Worm (Caenorhabditis elegans) whole organism, L4/young adult: Measurements from ENCODE around the gene D1044.1.
A peak's percentile ranks its signal among the peaks of the same experiment; 100 is the strongest.

ENCODE experiments used
- W03F9.2 ChIP-seq: fragments of 150-350 bp; optimal IDR thresholded peaks from 2 replicates; lab custom pipeline; 2014; ENCODE audit warnings: missing biosample characterization, missing genetic modification characterization
- dao-5 ChIP-seq: sonication (generic microtip); optimal IDR thresholded peaks from 2 replicates; lab custom pipeline; 2016; ENCODE audit warnings: missing genotype, missing genetic modification characterization, moderate library complexity, missing compliant biosample characterization
- him-1 ChIP-seq: sonication (generic microtip); optimal IDR thresholded peaks from 2 replicates; lab custom pipeline; 2016; ENCODE audit warnings: missing genotype, missing genetic modification reagents, missing genetic modification characterization, missing compliant biosample characterization

D1044.1 gene

DNA sequence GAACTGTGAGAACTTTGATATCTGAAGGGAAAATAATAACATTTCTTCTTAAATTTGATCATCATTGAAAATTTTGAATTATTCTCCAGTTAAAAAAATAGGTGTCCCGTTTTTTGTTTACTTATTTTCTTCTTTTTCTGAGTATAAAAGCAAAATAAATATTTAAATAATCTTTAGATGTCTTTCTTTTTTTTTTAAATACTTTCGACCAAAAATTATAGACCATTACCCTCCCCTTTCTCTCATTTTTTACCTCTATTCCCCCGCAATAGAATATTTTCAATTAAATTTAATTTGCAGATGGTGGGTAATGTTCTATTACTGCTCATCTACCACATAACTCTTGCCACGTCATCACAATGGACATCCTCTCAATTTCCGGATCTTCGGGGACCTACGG is 29.6 kb downstream of the D1044.1 start, which contains the start of gene molo-1:
TSS of gene molo-1 (plus strand) at position 301 of the 400 bp plus-strand sequence.
- TF ChIP-seq him-1 (no peak), dao-5 (tag; lab: Kevin White, UChicago) (no peak), W03F9.2 (tag; lab: Kevin White, UChicago) (no peak)

DNA sequence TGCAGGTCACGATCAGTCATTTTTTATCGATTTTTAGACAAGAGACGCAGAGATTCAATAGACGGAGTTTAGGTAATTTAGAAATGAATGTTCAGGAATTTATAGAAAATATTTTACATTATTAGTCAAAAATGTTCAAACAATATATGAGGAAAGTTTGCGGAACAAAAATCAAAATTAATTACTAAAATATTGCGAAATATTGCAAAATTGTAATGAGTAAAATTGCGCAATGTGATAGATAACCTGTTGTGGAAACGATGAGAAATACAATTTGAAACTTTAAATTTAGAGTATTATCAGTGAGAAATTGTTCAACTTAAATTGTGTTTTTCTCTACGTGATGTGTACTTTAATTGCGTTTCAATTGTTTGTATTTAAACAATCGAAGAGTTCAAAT is 37.0 kb downstream of the D1044.1 start, which contains the start of gene F56D2.5:
TSS of gene F56D2.5 (minus strand) at position 371 of the 400 bp plus-strand sequence.
- TF ChIP-seq him-1: no peak
- TF ChIP-seq dao-5 (tag; lab: Kevin White, UChicago): no peak
- no peak for TF ChIP-seq W03F9.2 (tag; lab: Kevin White, UChicago)

DNA sequence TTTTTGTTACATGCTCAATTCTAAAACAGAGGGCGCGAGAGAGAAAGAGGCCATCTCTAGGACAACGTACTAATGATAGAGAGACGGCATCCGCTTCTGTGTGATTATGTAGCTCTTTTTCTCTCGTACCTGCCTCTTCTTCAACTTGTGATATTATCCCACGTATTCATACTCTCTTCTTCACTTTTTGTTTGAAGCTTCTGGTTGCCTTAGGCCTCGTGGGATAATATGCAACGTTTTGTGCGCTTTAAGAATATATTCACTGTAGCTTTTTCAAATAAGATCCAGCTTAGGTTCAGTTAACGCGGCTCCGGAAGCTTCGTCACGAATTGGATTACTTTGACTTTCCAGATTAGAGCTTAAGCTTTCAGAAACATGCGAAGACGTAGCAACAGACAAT is 38.7 kb downstream of the D1044.1 start, which contains the start of the genes F56D2.8 and uev-2:
TSS of gene F56D2.8 (minus strand) at position 101 of the 400 bp plus-strand sequence.
TSS of gene uev-2 (plus strand) at position 360 of the 400 bp plus-strand sequence.
- no peak for TF ChIP-seq W03F9.2 (tag; lab: Kevin White, UChicago)
- TF ChIP-seq dao-5 (tag; lab: Kevin White, UChicago): no peak
- no peak for TF ChIP-seq him-1

DNA sequence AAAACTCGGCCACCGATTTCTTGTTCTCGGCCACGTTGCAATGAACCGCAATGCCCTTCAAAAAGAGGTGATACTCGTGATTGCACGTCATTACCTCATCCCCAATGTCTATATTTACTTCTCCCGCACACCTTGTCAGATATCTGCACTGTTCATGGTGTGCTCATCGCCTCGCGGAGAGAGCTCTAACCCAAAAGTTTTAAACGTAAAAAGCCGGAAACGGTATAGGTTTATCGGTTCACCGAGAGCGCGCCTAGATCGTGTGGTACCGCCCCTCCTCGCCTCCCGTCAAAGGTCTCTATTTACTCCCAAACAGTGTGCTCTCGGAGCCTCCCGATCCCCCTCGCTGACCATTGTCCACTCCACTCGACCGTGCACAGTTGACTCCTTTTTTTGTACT is 40.6 kb downstream of the D1044.1 start, which contains the start of gene F56D2.3:
TSS of gene F56D2.3 (plus strand) at position 301 of the 400 bp plus-strand sequence.
- TF ChIP-seq dao-5 (tag; lab: Kevin White, UChicago) (no peak), W03F9.2 (tag; lab: Kevin White, UChicago) (no peak), him-1 (no peak)

DNA sequence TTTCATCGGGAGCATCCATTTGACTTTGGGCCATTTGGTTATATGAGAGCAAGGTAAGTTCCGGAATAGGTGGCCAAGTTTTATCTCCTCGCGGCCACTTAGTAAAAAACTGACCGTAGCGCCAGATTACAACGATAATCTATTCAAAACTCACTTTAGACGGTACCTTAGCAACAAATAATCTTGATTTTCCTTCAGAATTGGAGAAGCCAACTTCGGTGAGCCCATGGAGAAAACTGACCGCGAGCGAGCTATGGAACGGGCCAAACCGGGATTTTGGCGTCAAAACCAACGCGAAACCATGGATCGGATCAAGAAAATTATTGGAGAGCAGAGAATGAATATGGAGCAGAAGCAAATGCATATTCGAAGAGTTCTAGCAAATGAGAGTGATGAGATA is 41.6 kb downstream of the D1044.1 start:
- TF ChIP-seq W03F9.2 (tag; lab: Kevin White, UChicago) (no peak), him-1 (no peak), dao-5 (tag; lab: Kevin White, UChicago) (no peak)

DNA sequence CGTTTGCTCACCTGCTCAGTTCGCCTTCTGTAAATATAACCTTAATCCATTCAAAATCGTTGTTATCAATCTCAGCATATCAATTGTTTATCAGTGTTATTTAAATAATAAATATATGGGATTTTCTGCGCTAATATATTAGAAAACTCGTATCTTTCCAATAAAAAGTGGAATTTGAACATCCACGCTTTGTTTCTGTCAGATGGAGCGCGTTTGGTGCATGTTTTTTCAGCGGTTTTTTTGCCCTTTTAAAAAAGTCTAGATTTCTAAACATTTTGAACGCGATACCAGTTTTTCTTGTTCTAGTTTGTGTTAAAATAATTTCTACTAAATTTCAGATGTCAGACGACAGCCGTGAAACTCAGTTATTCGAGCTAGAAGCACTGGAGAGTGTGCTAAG is 42.8 kb downstream of the D1044.1 start, which contains the start of gene F56D2.2:
TSS of gene F56D2.2 (plus strand) at position 339 of the 400 bp plus-strand sequence.
- no peak for TF ChIP-seq W03F9.2 (tag; lab: Kevin White, UChicago)
- no peak for TF ChIP-seq him-1
- no peak for TF ChIP-seq dao-5 (tag; lab: Kevin White, UChicago)

DNA sequence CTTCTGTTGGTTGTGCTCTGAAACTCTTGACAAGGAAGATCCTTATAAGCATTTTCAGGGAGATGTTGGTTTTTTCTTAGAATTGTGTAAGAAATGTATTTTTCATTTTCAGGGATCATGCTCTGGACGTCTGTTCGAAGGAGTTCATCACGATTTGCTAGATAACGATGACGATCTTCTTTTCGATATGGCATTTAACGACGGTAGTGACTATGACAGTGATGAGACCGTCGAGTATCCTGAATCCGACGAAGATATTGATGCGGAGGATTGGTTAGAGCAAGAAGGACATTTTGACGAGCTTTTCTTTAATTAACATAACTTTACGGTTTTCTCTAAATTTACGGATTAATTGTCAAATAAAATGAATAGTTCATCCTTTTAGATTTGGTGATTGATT is 44.7 kb downstream of the D1044.1 start:
- no peak for TF ChIP-seq him-1
- no peak for TF ChIP-seq W03F9.2 (tag; lab: Kevin White, UChicago)
- TF ChIP-seq dao-5 (tag; lab: Kevin White, UChicago): no peak

DNA sequence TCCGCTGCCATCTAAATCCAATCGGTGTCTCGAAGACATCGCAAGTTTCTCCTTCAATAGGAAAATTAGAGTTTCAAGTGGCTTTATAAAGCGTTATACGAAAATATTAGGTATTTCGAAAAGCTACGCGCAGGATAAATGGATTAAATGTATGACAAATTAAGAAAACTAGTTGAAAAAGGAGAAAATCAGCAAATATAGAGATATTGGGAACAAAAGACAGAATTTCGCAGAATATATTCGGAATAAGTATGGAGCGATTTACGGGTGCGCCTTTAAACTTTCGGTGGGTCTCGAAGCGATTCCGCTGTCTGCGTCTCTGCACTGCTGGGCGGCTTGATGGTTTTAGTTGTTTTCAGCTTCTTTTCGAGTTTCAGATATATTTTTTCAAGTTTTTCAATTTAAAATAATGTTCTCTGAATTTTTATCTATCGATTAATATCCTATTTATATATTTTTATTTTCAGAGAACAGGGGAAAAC is 47.6 kb downstream of the D1044.1 start, which contains the start of the genes ddx-15 and ucr-1:
TSS of gene ddx-15 (minus strand) at position 51 of the 482 bp plus-strand sequence.
TSS of gene ucr-1 (plus strand) at position 468 of the 482 bp plus-strand sequence.
- TF ChIP-seq dao-5 (tag; lab: Kevin White, UChicago): no peak
- TF ChIP-seq W03F9.2 (tag; lab: Kevin White, UChicago): peak; percentile 66
- TF ChIP-seq him-1: no peak

DNA sequence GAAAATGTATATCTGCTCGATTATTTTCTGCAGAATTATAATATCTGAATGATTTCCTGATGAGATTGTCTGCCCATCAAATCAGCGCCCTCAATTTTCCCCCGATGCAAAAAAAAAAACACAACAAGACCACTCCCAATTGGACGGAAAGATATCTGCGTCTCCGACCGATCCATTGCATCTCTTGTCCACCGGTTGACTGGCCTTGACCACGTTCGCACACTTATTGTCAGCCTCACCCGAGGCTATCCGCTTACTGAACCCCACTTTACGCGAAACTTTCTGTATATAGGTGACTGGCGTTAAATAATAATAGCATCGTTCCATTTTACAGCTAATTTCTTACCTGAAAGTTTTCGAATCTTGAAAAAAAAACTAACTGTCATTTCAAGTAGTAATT is 50.3 kb downstream of the D1044.1 start:
- TF ChIP-seq dao-5 (tag; lab: Kevin White, UChicago) (no peak), W03F9.2 (tag; lab: Kevin White, UChicago) (no peak), him-1 (no peak)

DNA sequence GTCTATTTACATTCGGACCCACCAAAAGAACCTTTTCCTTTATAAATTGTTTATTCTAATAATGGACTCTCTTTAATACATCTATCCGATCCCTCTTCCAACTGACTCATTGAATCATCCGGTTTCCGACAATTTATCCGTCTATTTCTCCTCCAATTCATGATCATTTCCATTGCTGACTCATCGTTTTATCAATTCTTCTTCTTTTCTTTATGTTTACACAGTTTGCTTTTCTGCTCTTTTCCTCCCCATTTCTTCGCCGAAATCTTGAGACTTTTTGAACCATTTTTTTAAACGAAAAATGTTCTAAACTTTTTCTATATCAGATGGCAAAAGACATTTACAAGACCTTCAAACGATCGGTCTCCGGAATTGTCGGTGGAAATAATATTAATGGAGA is 51.4 kb downstream of the D1044.1 start, which contains the start of gene ced-6:
TSS of gene ced-6 (plus strand) at position 327 of the 400 bp plus-strand sequence.
- TF ChIP-seq him-1 (no peak), dao-5 (tag; lab: Kevin White, UChicago) (no peak)
